Fruit fly (Drosophila melanogaster) whole organism, prepupa: ENCODE data around the gene CG14322.

Experiments used
- CG10631 ChIP-seq: fragments of 200-800 bp; sonication (Bioruptor generic); optimal IDR thresholded peaks from 2 replicates; lab custom pipeline; 2016; ENCODE audit warnings: missing biosample characterization, missing genetic modification characterization
- CG10669 ChIP-seq: fragments of 200-800 bp; sonication (Bioruptor generic); optimal IDR thresholded peaks from 3 replicates; lab custom pipeline; 2018; ENCODE audit warnings: missing biosample characterization, mild to moderate bottlenecking, missing genetic modification characterization, moderate library complexity
- CG11294 ChIP-seq: fragments of 200-800 bp; sonication (Bioruptor generic); IDR thresholded peaks from 2 replicates; pipeline ENCODE4 v1.3.6; 2022; ENCODE audit warnings: missing biosample characterization, missing genetic modification characterization
- CG11902 ChIP-seq: fragments of 200-800 bp; sonication (Bioruptor generic); optimal IDR thresholded peaks from 3 replicates; lab custom pipeline; 2016; ENCODE audit warnings: missing biosample characterization, missing genetic modification characterization
- CG15336 ChIP-seq: fragments of 200-800 bp; sonication (Bioruptor generic); IDR thresholded peaks from 2 replicates; pipeline ENCODE4 v1.3.6; 2022; ENCODE audit warnings: missing biosample characterization, missing genetic modification characterization
- CG1621 ChIP-seq: fragments of 200-800 bp; sonication (Bioruptor generic); optimal IDR thresholded peaks from 3 replicates; lab custom pipeline; 2018; ENCODE audit warnings: missing biosample characterization, mild to moderate bottlenecking, missing genetic modification characterization
- CG31627 ChIP-seq: fragments of 200-800 bp; sonication (Bioruptor generic); optimal IDR thresholded peaks from 3 replicates; lab custom pipeline; 2016; ENCODE audit warnings: missing biosample characterization, missing genetic modification characterization
- CG32006 ChIP-seq: fragments of 200-800 bp; sonication (Bioruptor generic); optimal IDR thresholded peaks from 3 replicates; lab custom pipeline; 2017; ENCODE audit warnings: missing biosample characterization, mild to moderate bottlenecking, missing genetic modification characterization
- CG3919 ChIP-seq: fragments of 200-800 bp; sonication (Bioruptor generic); optimal IDR thresholded peaks from 3 replicates; lab custom pipeline; 2016; ENCODE audit warnings: missing biosample characterization, missing genetic modification characterization
- CG6163 ChIP-seq: fragments of 200-800 bp; sonication (Bioruptor generic); IDR thresholded peaks from 3 replicates; pipeline ENCODE4 v1.3.6; 2022; ENCODE audit warnings: missing biosample characterization, missing genetic modification characterization
- CG6792 ChIP-seq: fragments of 200-800 bp; sonication (Bioruptor generic); optimal IDR thresholded peaks from 3 replicates; lab custom pipeline; 2016; ENCODE audit warnings: missing biosample characterization, missing genetic modification characterization
- CG7368 ChIP-seq: fragments of 200-800 bp; sonication (Bioruptor generic); optimal IDR thresholded peaks from 3 replicates; lab custom pipeline; 2016; ENCODE audit warnings: missing biosample characterization, missing genetic modification characterization
- CG8119 ChIP-seq: fragments of 200-800 bp; sonication (Bioruptor generic); IDR thresholded peaks from 3 replicates; pipeline ENCODE4 v1.3.6; 2022; ENCODE audit warnings: missing biosample characterization, missing genetic modification characterization
- CG9139 ChIP-seq: fragments of 200-800 bp; sonication (Bioruptor generic); optimal IDR thresholded peaks from 3 replicates; lab custom pipeline; 2017; ENCODE audit warnings: missing biosample characterization, mild to moderate bottlenecking, missing genetic modification characterization
- Ets21C ChIP-seq: fragments of 200-800 bp; sonication (Bioruptor generic); optimal IDR thresholded peaks from 3 replicates; lab custom pipeline; 2016; ENCODE audit warnings: missing biosample characterization, missing genetic modification characterization
- Ets96B ChIP-seq: fragments of 200-800 bp; optimal IDR thresholded peaks from 2 replicates; lab custom pipeline; 2019; ENCODE audit warnings: missing biosample characterization, mild to moderate bottlenecking, missing genetic modification characterization, moderate library complexity
- Hr39 ChIP-seq: fragments of 200-800 bp; sonication (Bioruptor generic); optimal IDR thresholded peaks from 2 replicates; lab custom pipeline; 2016; ENCODE audit warnings: missing biosample characterization, missing genetic modification characterization
- Lpt ChIP-seq: fragments of 200-800 bp; sonication (Bioruptor generic); optimal IDR thresholded peaks from 3 replicates; lab custom pipeline; 2016; ENCODE audit warnings: missing biosample characterization, missing genetic modification characterization
- Met ChIP-seq: fragments of 200-800 bp; sonication (Bioruptor generic); optimal IDR thresholded peaks from 3 replicates; lab custom pipeline; 2016; ENCODE audit warnings: missing biosample characterization, missing genetic modification characterization
- OdsH ChIP-seq: fragments of 200-800 bp; sonication (Bioruptor generic); optimal IDR thresholded peaks from 3 replicates; lab custom pipeline; 2016; ENCODE audit warnings: missing biosample characterization, missing genetic modification characterization
- Smox ChIP-seq: fragments of 200-800 bp; sonication (Bioruptor generic); optimal IDR thresholded peaks from 3 replicates; lab custom pipeline; 2016; ENCODE audit warnings: missing biosample characterization, missing genetic modification characterization
- Sox102F ChIP-seq: fragments of 200-800 bp; sonication (Bioruptor generic); optimal IDR thresholded peaks from 2 replicates; lab custom pipeline; 2016; ENCODE audit warnings: missing biosample characterization, mild to moderate bottlenecking, missing genetic modification characterization
- Sox14 ChIP-seq: fragments of 200-800 bp; sonication (Bioruptor generic); optimal IDR thresholded peaks from 3 replicates; lab custom pipeline; 2016; ENCODE audit warnings: missing biosample characterization, missing genetic modification characterization
- Sox15 ChIP-seq: fragments of 200-800 bp; sonication (Bioruptor generic); optimal IDR thresholded peaks from 3 replicates; lab custom pipeline; 2016; ENCODE audit warnings: missing biosample characterization, missing genetic modification characterization
- acj6 ChIP-seq: fragments of 200-800 bp; sonication (Bioruptor generic); optimal IDR thresholded peaks from 3 replicates; lab custom pipeline; 2016; ENCODE audit warnings: missing biosample characterization, missing genetic modification characterization
- cyc ChIP-seq: fragments of 200-800 bp; sonication (Bioruptor generic); optimal IDR thresholded peaks from 3 replicates; lab custom pipeline; 2016; ENCODE audit warnings: missing biosample characterization, missing genetic modification characterization
- dac ChIP-seq: fragments of 200-800 bp; sonication (Bioruptor generic); optimal IDR thresholded peaks from 2 replicates; lab custom pipeline; 2017; ENCODE audit warnings: missing biosample characterization, mild to moderate bottlenecking, missing genetic modification characterization
- dsx ChIP-seq: fragments of 200-800 bp; optimal IDR thresholded peaks from 3 replicates; lab custom pipeline; 2019; ENCODE audit warnings: missing biosample characterization, mild to moderate bottlenecking, missing genetic modification characterization, moderate library complexity; ENCODE audit not compliant: poor library complexity, severe bottlenecking
- eg ChIP-seq: fragments of 200-800 bp; sonication (Bioruptor generic); IDR thresholded peaks from 3 replicates; pipeline ENCODE4 v1.3.6; 2022; ENCODE audit warnings: missing biosample characterization, missing genetic modification characterization
- esn ChIP-seq: fragments of 200-800 bp; sonication (Bioruptor generic); optimal IDR thresholded peaks from 2 replicates; lab custom pipeline; 2016; ENCODE audit warnings: missing biosample characterization, mild to moderate bottlenecking, missing genetic modification characterization, moderate library complexity
- fkh ChIP-seq: fragments of 200-800 bp; sonication (Bioruptor generic); optimal IDR thresholded peaks from 3 replicates; lab custom pipeline; 2017; ENCODE audit warnings: missing biosample characterization, mild to moderate bottlenecking, missing genetic modification characterization, moderate library complexity
- lz ChIP-seq: fragments of 200-800 bp; sonication (Bioruptor generic); optimal IDR thresholded peaks from 3 replicates; lab custom pipeline; 2016; ENCODE audit warnings: missing biosample characterization, missing genetic modification characterization
- net ChIP-seq: fragments of 200-800 bp; sonication (Bioruptor generic); optimal IDR thresholded peaks from 3 replicates; lab custom pipeline; 2016; ENCODE audit warnings: missing biosample characterization, missing genetic modification characterization
- pdm3 ChIP-seq: fragments of 200-800 bp; sonication (Bioruptor generic); optimal IDR thresholded peaks from 3 replicates; lab custom pipeline; 2016; ENCODE audit warnings: missing biosample characterization, missing genetic modification characterization
- salr ChIP-seq, 2 experiments: fragments of 200-800 bp; sonication (Bioruptor generic); optimal IDR thresholded peaks; 3 replicates each; lab custom pipeline; 2016 to 2018; ENCODE audit warnings: missing biosample characterization in 2 of 2, missing genetic modification characterization in 2 of 2, mild to moderate bottlenecking in 1 of 2
- spab ChIP-seq: fragments of 200-800 bp; sonication (Bioruptor generic); optimal IDR thresholded peaks from 2 replicates; lab custom pipeline; 2017; ENCODE audit warnings: missing biosample characterization, mild to moderate bottlenecking, missing genetic modification characterization, missing genetic modification reagents
- ss ChIP-seq, 2 experiments: fragments of 200-800 bp; sonication (Bioruptor generic); optimal IDR thresholded peaks; 2 replicates in 1 of 2; 3 replicates in 1 of 2; lab custom pipeline; 2017 to 2018; ENCODE audit warnings: mild to moderate bottlenecking in 2 of 2, missing biosample characterization in 2 of 2, missing genetic modification characterization in 2 of 2, moderate library complexity in 1 of 2
- svp ChIP-seq: fragments of 200-800 bp; sonication (Bioruptor generic); peaks from one replicate; lab custom pipeline; 2016; ENCODE audit warnings: missing biosample characterization, missing genetic modification characterization
- topi ChIP-seq: fragments of 200-800 bp; sonication (Bioruptor generic); optimal IDR thresholded peaks from 3 replicates; lab custom pipeline; 2016; ENCODE audit warnings: missing biosample characterization, missing genetic modification characterization

Gene CG14322

dm6 chr3R:17705899-17706831 is 58.7 kb downstream of the CG14322 start (continued):
- TF ChIP-seq Sox102F (GFP tag; lab: Kevin White, UChicago) (no peak), topi (GFP tag; lab: Kevin White, UChicago) (no peak), CG10631 (GFP tag; lab: Kevin White, UChicago) (no peak), CG11902 (GFP tag; lab: Kevin White, UChicago) (no peak), svp (GFP tag; lab: Kevin White, UChicago) (peak; percentile 86), Sox15 (GFP tag; lab: Kevin White, UChicago) (no peak), CG6163 (no peak; the same call in 2 of the 3 replicates), Smox (GFP tag; lab: Kevin White, UChicago) (no peak), CG32006 (GFP tag; lab: Kevin White, UChicago) (peak; percentile 14), CG31627 (GFP tag; lab: Kevin White, UChicago) (no peak)

- TF ChIP-seq dac (GFP tag; lab: Kevin White, UChicago) (no peak), fkh (peak; percentile 30), salr (GFP tag; optimal IDR thresholded peaks at IDR 0.05; lab: Kevin White, UChicago) (no peak), CG6163 (peak; percentile 28; the same call in 1 of the 3 replicates)
These were observed 59.5 kb downstream of the CG14322 start for dm6 chr3R:17706971-17707406.

dm6 chr3R:17707799-17708198 is 60.3 kb downstream of the CG14322 start:
- TF ChIP-seq OdsH (GFP tag; lab: Kevin White, UChicago), result no peak
- no peak for TF ChIP-seq eg (GFP tag; lab: Robert Waterston, UW)
- TF ChIP-seq CG10631 (GFP tag; lab: Kevin White, UChicago), result no peak
- no peak for TF ChIP-seq Hr39 (GFP tag; lab: Kevin White, UChicago)
- TF ChIP-seq CG8119 (GFP tag; lab: Robert Waterston, UW), result no peak
- TF ChIP-seq spab (GFP tag; lab: Kevin White, UChicago), result no peak
- no peak for TF ChIP-seq Sox14
- no peak for TF ChIP-seq CG7368 (GFP tag; lab: Kevin White, UChicago)
- TF ChIP-seq salr (GFP tag; optimal IDR thresholded peaks at IDR 0.05; lab: Kevin White, UChicago), result no peak
- no peak for TF ChIP-seq lz
- no peak for TF ChIP-seq acj6 (GFP tag; lab: Kevin White, UChicago)
- no peak for TF ChIP-seq CG11294 (GFP tag; lab: Robert Waterston, UW)
- TF ChIP-seq cyc (GFP tag; lab: Kevin White, UChicago), result no peak
- TF ChIP-seq Smox (GFP tag; lab: Kevin White, UChicago), result no peak
- TF ChIP-seq ss (GFP tag; optimal IDR thresholded peaks at IDR 0.05; lab: Kevin White, UChicago), result no peak
- TF ChIP-seq fkh, result no peak
- no peak for TF ChIP-seq svp (GFP tag; lab: Kevin White, UChicago)
- TF ChIP-seq Sox102F (GFP tag; lab: Kevin White, UChicago), result no peak
- no peak for TF ChIP-seq CG3919 (GFP tag; lab: Kevin White, UChicago)
- TF ChIP-seq Lpt (GFP tag; lab: Kevin White, UChicago), result no peak

- TF ChIP-seq acj6 (GFP tag; lab: Kevin White, UChicago) (no peak), Hr39 (GFP tag; lab: Kevin White, UChicago) (peak; percentile 26), CG32006 (GFP tag; lab: Kevin White, UChicago) (peak; percentile 8), dsx (GFP tag; lab: Kevin White, UChicago) (no peak), CG10631 (GFP tag; lab: Kevin White, UChicago) (no peak), CG8119 (GFP tag; lab: Robert Waterston, UW) (no peak), CG1621 (peak; percentile 4), CG9139 (GFP tag; lab: Kevin White, UChicago) (no peak), CG31627 (GFP tag; lab: Kevin White, UChicago) (peak; percentile 52), salr (GFP tag; optimal IDR thresholded peaks at IDR 0.05; lab: Kevin White, UChicago) (peak in 1 of 2 experiments; percentile 18), svp (GFP tag; lab: Kevin White, UChicago) (peak; percentile 71), Ets21C (GFP tag; lab: Kevin White, UChicago) (peak; percentile 4), esn (GFP tag; lab: Kevin White, UChicago) (peak; percentile 35), lz (peak; percentile 21), CG6163 (peak; percentile 62; the same call in 2 of the 3 replicates), CG6792 (no peak), Smox (GFP tag; lab: Kevin White, UChicago) (no peak), CG15336 (GFP tag; lab: Robert Waterston, UW) (no peak), pdm3 (peak; percentile 34), Ets96B (tag; lab: Kevin White, UChicago) (peak; percentile 18), Met (GFP tag; lab: Kevin White, UChicago) (peak; percentile 24), Sox102F (GFP tag; lab: Kevin White, UChicago) (peak; percentile 13), net (GFP tag; lab: Kevin White, UChicago) (no peak), eg (GFP tag; lab: Robert Waterston, UW) (peak; percentile 17; the same call in 1 of the 3 replicates), CG10669 (GFP tag; lab: Kevin White, UChicago) (peak; percentile 4), CG3919 (GFP tag; lab: Kevin White, UChicago) (peak; percentile 8), fkh (no peak)
These were observed 61.4 kb downstream of the CG14322 start for dm6 chr3R:17708778-17709476.
